Worm (Caenorhabditis elegans) whole organism, L2 larva: ENCODE data around the gene C08B6.6.

ENCODE experiments used
- R02D3.7 ChIP-seq: fragments of 150-350 bp; optimal IDR thresholded peaks from 2 replicates; lab custom pipeline; 2014; ENCODE audit warnings: missing biosample characterization, missing genetic modification characterization
- Y55F3AM.14 ChIP-seq: fragments of 200-800 bp; sonication (Bioruptor generic); optimal IDR thresholded peaks from 2 replicates; lab custom pipeline; 2018; ENCODE audit warnings: mild to moderate bottlenecking, missing genetic modification characterization, missing compliant biosample characterization
- ZK546.5 ChIP-seq: sonication (generic microtip); optimal IDR thresholded peaks from 2 replicates; lab custom pipeline; 2017; ENCODE audit warnings: missing biosample characterization, missing genetic modification characterization
- alr-1 ChIP-seq: fragments of 150-350 bp; optimal IDR thresholded peaks from 2 replicates; lab custom pipeline; 2014; ENCODE audit warnings: missing biosample characterization, missing genetic modification characterization
- blmp-1 ChIP-seq: sonication (generic microtip); optimal IDR thresholded peaks from 2 replicates; lab custom pipeline; 2017; ENCODE audit warnings: missing genetic modification characterization, mild to moderate bottlenecking, missing compliant biosample characterization, antibody characterized with exemption, moderate library complexity; ENCODE audit not compliant: insufficient read depth
- ceh-16 ChIP-seq: fragments of 150-350 bp; optimal IDR thresholded peaks from 2 replicates; lab custom pipeline; 2014; ENCODE audit warnings: missing biosample characterization, missing genetic modification characterization
- crh-2 ChIP-seq: sonication (generic microtip); optimal IDR thresholded peaks from 2 replicates; lab custom pipeline; 2017; ENCODE audit warnings: missing biosample characterization, missing genetic modification characterization
- dmd-4 ChIP-seq: sonication (generic microtip); optimal IDR thresholded peaks from 2 replicates; lab custom pipeline; 2017; ENCODE audit warnings: missing biosample characterization, missing genetic modification characterization
- egl-27 ChIP-seq: sonication (generic microtip); optimal IDR thresholded peaks from 3 replicates; lab custom pipeline; 2017; ENCODE audit warnings: missing biosample characterization, missing genetic modification reagents, missing genetic modification characterization
- elt-3 ChIP-seq: sonication (generic microtip); optimal IDR thresholded peaks from 2 replicates; lab custom pipeline; 2017; ENCODE audit warnings: missing biosample characterization, missing genetic modification characterization
- fos-1 ChIP-seq: fragments of 150-350 bp; optimal IDR thresholded peaks from 2 replicates; lab custom pipeline; 2014; ENCODE audit warnings: missing biosample characterization, missing genetic modification characterization
- gmeb-1 ChIP-seq: fragments of 150-350 bp; optimal IDR thresholded peaks from 2 replicates; lab custom pipeline; 2014; ENCODE audit warnings: missing biosample characterization, missing genetic modification characterization
- lin-13 ChIP-seq: fragments of 150-350 bp; optimal IDR thresholded peaks from 2 replicates; lab custom pipeline; 2014; ENCODE audit warnings: missing biosample characterization, missing genetic modification reagents, missing genetic modification characterization
- lsy-2 ChIP-seq, 2 experiments: fragments of 150-350 bp in 1 of 2; sonication (generic microtip) in 1 of 2; optimal IDR thresholded peaks; 2 replicates each; lab custom pipeline; 2014 to 2017; ENCODE audit warnings: missing biosample characterization in 2 of 2, missing genetic modification characterization in 2 of 2
- mbf-1 ChIP-seq: sonication (generic microtip); optimal IDR thresholded peaks from 2 replicates; lab custom pipeline; 2017; ENCODE audit warnings: missing biosample characterization, missing genetic modification characterization
- nhr-11 ChIP-seq: fragments of 150-350 bp; optimal IDR thresholded peaks from 2 replicates; lab custom pipeline; 2014; ENCODE audit warnings: missing biosample characterization, missing genetic modification characterization
- nhr-12 ChIP-seq: fragments of 150-350 bp; optimal IDR thresholded peaks from 2 replicates; lab custom pipeline; 2014; ENCODE audit warnings: missing biosample characterization, missing genetic modification characterization
- nhr-129 ChIP-seq: fragments of 150-350 bp; optimal IDR thresholded peaks from 2 replicates; lab custom pipeline; 2014; ENCODE audit warnings: missing biosample characterization, missing genetic modification characterization
- nhr-21 ChIP-seq: fragments of 150-350 bp; optimal IDR thresholded peaks from 2 replicates; lab custom pipeline; 2014; ENCODE audit warnings: missing biosample characterization, missing genetic modification characterization
- nhr-23 ChIP-seq: fragments of 150-350 bp; optimal IDR thresholded peaks from 2 replicates; lab custom pipeline; 2014; ENCODE audit warnings: missing biosample characterization, missing genetic modification reagents, missing genetic modification characterization
- nhr-237 ChIP-seq: fragments of 150-350 bp; optimal IDR thresholded peaks from 2 replicates; lab custom pipeline; 2014; ENCODE audit warnings: missing biosample characterization, missing genetic modification characterization
- nhr-25 ChIP-seq: fragments of 150-350 bp; sonication (generic microtip); optimal IDR thresholded peaks from 3 replicates; lab custom pipeline; 2014; ENCODE audit warnings: missing biosample characterization, missing genetic modification characterization
- nhr-77 ChIP-seq: fragments of 150-350 bp; optimal IDR thresholded peaks from 2 replicates; lab custom pipeline; 2014; ENCODE audit warnings: missing biosample characterization, missing genetic modification characterization
- peb-1 ChIP-seq: fragments of 150-350 bp; optimal IDR thresholded peaks from 2 replicates; lab custom pipeline; 2014; ENCODE audit warnings: missing biosample characterization, missing genetic modification characterization
- skn-1 ChIP-seq: sonication (generic microtip); optimal IDR thresholded peaks from 2 replicates; lab custom pipeline; 2017; ENCODE audit warnings: missing biosample characterization, missing genetic modification characterization
- sma-3 ChIP-seq: sonication (generic microtip); optimal IDR thresholded peaks from 2 replicates; lab custom pipeline; 2016; ENCODE audit warnings: missing genetic modification reagents, missing genetic modification characterization, missing compliant biosample characterization
- snpc-4 ChIP-seq: fragments of 150-350 bp; optimal IDR thresholded peaks from 2 replicates; lab custom pipeline; 2014; ENCODE audit warnings: missing biosample characterization, missing genetic modification characterization
- unc-39 ChIP-seq: fragments of 150-350 bp; optimal IDR thresholded peaks from 2 replicates; lab custom pipeline; 2014; ENCODE audit warnings: missing biosample characterization, missing genetic modification characterization
- unc-55 ChIP-seq: fragments of 150-350 bp; sonication (generic microtip); optimal IDR thresholded peaks from 3 replicates; lab custom pipeline; 2014; ENCODE audit warnings: missing biosample characterization, missing genetic modification reagents, missing genetic modification characterization
- unc-62 ChIP-seq: fragments of 150-350 bp; optimal IDR thresholded peaks from 2 replicates; lab custom pipeline; 2014; ENCODE audit warnings: missing biosample characterization, missing genetic modification reagents, missing genetic modification characterization
- zag-1 ChIP-seq: fragments of 150-350 bp; optimal IDR thresholded peaks from 2 replicates; lab custom pipeline; 2014; ENCODE audit warnings: missing biosample characterization, missing genetic modification characterization
- ztf-11 ChIP-seq: sonication (generic microtip); optimal IDR thresholded peaks from 2 replicates; lab custom pipeline; 2017; ENCODE audit warnings: missing biosample characterization, missing genetic modification characterization
- ztf-4 ChIP-seq: fragments of 150-350 bp; optimal IDR thresholded peaks from 2 replicates; lab custom pipeline; 2014; ENCODE audit warnings: missing biosample characterization, missing genetic modification characterization

Gene C08B6.6

ce11 chrV:10094374-10094773 lies 29.1 kb upstream of the C08B6.6 start, which contains the start of gene srd-49:
Gene srd-49, plus strand, starts transcription at chrV:10094674.
- TF ChIP-seq Y55F3AM.14 (GFP tag; lab: Kevin White, UChicago): no peak
- TF ChIP-seq ceh-16 (tag; lab: Kevin White, UChicago): no peak
- TF ChIP-seq skn-1: no peak
- TF ChIP-seq nhr-21 (tag; lab: Kevin White, UChicago): no peak
- no peak for TF ChIP-seq gmeb-1 (tag; lab: Kevin White, UChicago)
- no peak for TF ChIP-seq sma-3 (GFP tag; lab: Kevin White, UChicago)
- TF ChIP-seq mbf-1 (tag; lab: Kevin White, UChicago): no peak
- no peak for TF ChIP-seq dmd-4 (tag; lab: Kevin White, UChicago)
- TF ChIP-seq, all 48 proteins: peak for 0

DNA sequence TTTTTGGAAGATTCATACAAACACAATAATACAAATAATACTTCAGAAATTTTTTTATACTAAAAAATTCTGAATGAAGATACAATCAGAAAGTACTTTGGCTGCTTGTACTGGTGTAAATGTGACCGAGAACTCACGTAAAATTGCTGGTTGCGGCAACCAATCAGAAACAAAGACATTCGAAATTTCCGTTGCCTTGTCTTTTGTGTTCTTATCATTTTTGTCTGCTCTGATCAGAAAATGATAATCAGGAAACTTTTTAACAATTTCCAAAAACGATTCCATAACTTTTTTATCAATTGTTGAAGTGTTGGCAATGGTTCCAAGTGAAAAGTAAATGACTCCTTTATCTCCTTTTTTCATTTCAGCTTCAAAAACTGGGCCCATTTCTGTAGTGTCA lies 26.5 kb upstream of the C08B6.6 start:
- TF ChIP-seq gmeb-1 (tag; lab: Kevin White, UChicago): peak; percentile 33
- no peak for TF ChIP-seq nhr-12
- TF ChIP-seq fos-1: peak; percentile 83
- TF ChIP-seq Y55F3AM.14 (GFP tag; lab: Kevin White, UChicago): no peak
- TF ChIP-seq zag-1 (tag; lab: Kevin White, UChicago): no peak
- no peak for TF ChIP-seq elt-3 (tag; lab: Kevin White, UChicago)
- peak; percentile 32 for TF ChIP-seq crh-2 (tag; lab: Kevin White, UChicago)
- no peak for TF ChIP-seq ZK546.5 (tag; lab: Kevin White, UChicago)
- TF ChIP-seq lin-13 (GFP tag; lab: Kevin White, UChicago): no peak
- TF ChIP-seq egl-27: no peak
- TF ChIP-seq lsy-2 (tag; optimal IDR thresholded peaks at IDR 0.05; lab: Kevin White, UChicago): no peak
- no peak for TF ChIP-seq nhr-77
- TF ChIP-seq skn-1: no peak
- TF ChIP-seq nhr-11 (tag; lab: Kevin White, UChicago): no peak
- no peak for TF ChIP-seq unc-55 (GFP tag; lab: Kevin White, UChicago)
- no peak for TF ChIP-seq dmd-4 (tag; lab: Kevin White, UChicago)

DNA sequence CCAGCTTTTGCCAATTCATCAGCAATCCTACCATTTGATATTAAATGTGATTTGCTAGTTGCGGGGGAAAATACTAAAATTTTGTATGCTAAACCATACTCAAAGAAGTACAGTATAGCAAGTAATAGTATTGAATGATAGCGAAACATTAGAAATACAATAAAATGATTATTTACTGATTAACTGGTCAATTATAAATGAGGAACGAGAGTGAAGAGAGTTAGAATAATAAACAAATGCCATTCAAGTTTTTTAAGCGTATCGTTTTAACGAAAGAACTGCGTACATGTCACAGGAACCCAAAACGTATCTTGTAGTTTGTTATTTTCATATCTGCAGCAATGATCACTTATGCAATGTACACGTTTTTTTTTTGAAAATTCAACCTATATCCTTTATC lies 25.0 kb upstream of the C08B6.6 start, which contains the start of gene ugt-47:
TSS of gene ugt-47 (minus strand) at position 169 of the 400 bp plus-strand sequence.
- TF ChIP-seq R02D3.7 (tag; lab: Kevin White, UChicago) (no peak), ztf-11 (tag; lab: Kevin White, UChicago) (no peak), snpc-4 (tag; lab: Kevin White, UChicago) (no peak), peb-1 (tag; lab: Kevin White, UChicago) (no peak), nhr-11 (tag; lab: Kevin White, UChicago) (no peak), blmp-1 (tag; lab: Kevin White, UChicago) (no peak), nhr-25 (tag; lab: Kevin White, UChicago) (no peak), alr-1 (tag; lab: Kevin White, UChicago) (no peak), nhr-129 (tag; lab: Kevin White, UChicago) (no peak), unc-62 (no peak), nhr-77 (no peak)
- TF ChIP-seq, all 48 proteins: peak for 0

ce11 chrV:10101916-10102315 lies 21.5 kb upstream of the C08B6.6 start, which contains the start of gene C08B6.14:
Gene C08B6.14, minus strand, starts transcription at chrV:10102016.
- TF ChIP-seq blmp-1 (tag; lab: Kevin White, UChicago): no peak
- no peak for TF ChIP-seq crh-2 (tag; lab: Kevin White, UChicago)
- no peak for TF ChIP-seq unc-39 (tag; lab: Kevin White, UChicago)
- no peak for TF ChIP-seq nhr-23 (tag; lab: Kevin White, UChicago)
- no peak for TF ChIP-seq nhr-129 (tag; lab: Kevin White, UChicago)
- TF ChIP-seq nhr-77: no peak
- no peak for TF ChIP-seq ztf-4
- no peak for TF ChIP-seq nhr-237 (tag; lab: Kevin White, UChicago)

- TF ChIP-seq fos-1: peak; percentile 16
- TF ChIP-seq skn-1: no peak
- TF ChIP-seq nhr-129 (tag; lab: Kevin White, UChicago): peak; percentile 62
- TF ChIP-seq, all 48 proteins: peak for 2
Measured at ce11 chrV:10103811-10104210, 19.6 kb upstream of the C08B6.6 start.
